Fruit fly (Drosophila melanogaster) whole organism, embryonic: ENCODE results near the gene CG10031.

ENCODE experiments used
- Atf-2 ChIP-seq: fragments of 200-800 bp; sonication (Bioruptor generic); optimal IDR thresholded peaks from 2 replicates; lab custom pipeline; 2016; ENCODE audit warnings: missing biosample characterization, missing genetic modification characterization
- BEAF-32 ChIP-seq: fragments of 200-800 bp; sonication (Bioruptor generic); optimal IDR thresholded peaks from 3 replicates; lab custom pipeline; 2017; ENCODE audit warnings: missing biosample characterization, missing genetic modification characterization, mild to moderate bottlenecking, moderate library complexity, missing genetic modification reagents
- BtbVII ChIP-seq: fragments of 200-800 bp; sonication (Bioruptor generic); optimal IDR thresholded peaks from 3 replicates; lab custom pipeline; 2017; ENCODE audit warnings: missing biosample characterization, mild to moderate bottlenecking, missing genetic modification characterization
- Bteb2 ChIP-seq: fragments of 200-800 bp; sonication (Bioruptor generic); optimal IDR thresholded peaks from 2 replicates; lab custom pipeline; 2016; ENCODE audit warnings: missing biosample characterization, missing genetic modification characterization
- CG10543 ChIP-seq: fragments of 200-800 bp; sonication (Bioruptor generic); optimal IDR thresholded peaks from 3 replicates; lab custom pipeline; 2017; ENCODE audit warnings: missing biosample characterization, mild to moderate bottlenecking, missing genetic modification characterization, moderate library complexity
- CG1233 ChIP-seq: fragments of 200-800 bp; sonication (Bioruptor generic); optimal IDR thresholded peaks from 4 replicates; lab custom pipeline; 2018; ENCODE audit warnings: missing biosample characterization, mild to moderate bottlenecking, missing genetic modification characterization
- CG13894 ChIP-seq: fragments of 200-800 bp; sonication (Bioruptor generic); optimal IDR thresholded peaks from 3 replicates; lab custom pipeline; 2018; ENCODE audit warnings: missing biosample characterization, mild to moderate bottlenecking, missing genetic modification characterization, moderate library complexity
- CG15479 ChIP-seq: fragments of 200-800 bp; sonication (Bioruptor generic); optimal IDR thresholded peaks from 3 replicates; lab custom pipeline; 2019; ENCODE audit warnings: missing biosample characterization, mild to moderate bottlenecking, missing genetic modification characterization, moderate library complexity
- CG15601 ChIP-seq: fragments of 200-800 bp; sonication (Bioruptor generic); optimal IDR thresholded peaks from 3 replicates; lab custom pipeline; 2019; ENCODE audit warnings: missing biosample characterization, mild to moderate bottlenecking, missing genetic modification characterization, moderate library complexity
- CG1602 ChIP-seq: fragments of 200-800 bp; sonication (Bioruptor generic); optimal IDR thresholded peaks from 3 replicates; lab custom pipeline; 2016; ENCODE audit warnings: missing biosample characterization, missing genetic modification characterization
- CG2202 ChIP-seq: fragments of 200-800 bp; sonication (Bioruptor generic); optimal IDR thresholded peaks from 2 replicates; lab custom pipeline; 2018; ENCODE audit warnings: missing biosample characterization, mild to moderate bottlenecking, missing genetic modification characterization
- CG2875 ChIP-seq: fragments of 200-800 bp; sonication (Bioruptor generic); optimal IDR thresholded peaks from 2 replicates; lab custom pipeline; 2017; ENCODE audit warnings: missing biosample characterization, mild to moderate bottlenecking, missing genetic modification characterization, missing genetic modification reagents
- CG3065 ChIP-seq: fragments of 200-800 bp; sonication (Bioruptor generic); optimal IDR thresholded peaks from 2 replicates; lab custom pipeline; 2016; ENCODE audit warnings: missing biosample characterization, missing genetic modification characterization
- CG32767 ChIP-seq: fragments of 200-800 bp; sonication (Bioruptor generic); IDR thresholded peaks from 2 replicates; pipeline ENCODE4 v1.3.6; 2022; ENCODE audit warnings: missing biosample characterization, missing genetic modification characterization
- CG4707 ChIP-seq: fragments of 200-800 bp; sonication (Bioruptor generic); optimal IDR thresholded peaks from 2 replicates; lab custom pipeline; 2018; ENCODE audit warnings: missing biosample characterization, mild to moderate bottlenecking, missing genetic modification characterization, moderate library complexity
- CG6175 ChIP-seq: fragments of 200-800 bp; sonication (Bioruptor generic); IDR thresholded peaks from 3 replicates; pipeline ENCODE4 v1.3.6; 2022; ENCODE audit warnings: missing biosample characterization, missing genetic modification characterization
- CG6765 ChIP-seq: fragments of 200-800 bp; sonication (Bioruptor generic); optimal IDR thresholded peaks from 3 replicates; lab custom pipeline; 2017; ENCODE audit warnings: missing biosample characterization, mild to moderate bottlenecking, missing genetic modification characterization
- CG7556 ChIP-seq: fragments of 200-800 bp; sonication (Bioruptor generic); optimal IDR thresholded peaks from 2 replicates; lab custom pipeline; 2017; ENCODE audit warnings: missing biosample characterization, mild to moderate bottlenecking, missing genetic modification characterization
- CG7839 ChIP-seq: fragments of 200-800 bp; sonication (Bioruptor generic); optimal IDR thresholded peaks from 3 replicates; lab custom pipeline; 2018; ENCODE audit warnings: missing biosample characterization, mild to moderate bottlenecking, missing genetic modification characterization, moderate library complexity
- CG9609 ChIP-seq: fragments of 200-800 bp; sonication (Bioruptor generic); optimal IDR thresholded peaks from 3 replicates; lab custom pipeline; 2016; ENCODE audit warnings: missing biosample characterization, missing genetic modification characterization
- Dbx ChIP-seq: fragments of 200-800 bp; sonication (Bioruptor generic); IDR thresholded peaks from 3 replicates; pipeline ENCODE4 v1.3.6; 2022; ENCODE audit warnings: missing biosample characterization, missing genetic modification characterization
- E2f1 ChIP-seq: fragments of 200-800 bp; sonication (Bioruptor generic); IDR thresholded peaks from 2 replicates; pipeline ENCODE4 v1.3.6; 2022; ENCODE audit warnings: missing biosample characterization, missing genetic modification characterization
- E2f2 ChIP-seq: fragments of 200-800 bp; sonication (Bioruptor generic); IDR thresholded peaks from 2 replicates; pipeline ENCODE4 v1.3.6; 2022; ENCODE audit warnings: missing biosample characterization, missing genetic modification characterization
- Eip74EF ChIP-seq, 2 experiments: fragments of 200-800 bp in 1 of 2; fragments of >200 bp in 1 of 2; sonication (Bioruptor generic) in 1 of 2; optimal IDR thresholded peaks; 2 replicates each; lab custom pipeline; 2017 to 2019; ENCODE audit warnings: missing biosample characterization in 2 of 2, missing genetic modification characterization in 2 of 2, mild to moderate bottlenecking in 1 of 2, moderate library complexity in 1 of 2
- Fer1 ChIP-seq: fragments of 200-800 bp; sonication (Bioruptor generic); optimal IDR thresholded peaks from 2 replicates; lab custom pipeline; 2017; ENCODE audit warnings: missing biosample characterization, mild to moderate bottlenecking, missing genetic modification characterization
- Gsc ChIP-seq: fragments of 200-800 bp; sonication (Bioruptor generic); IDR thresholded peaks from 2 replicates; pipeline ENCODE4 v1.3.6; 2022; ENCODE audit warnings: missing biosample characterization, missing genetic modification characterization
- HmgZ ChIP-seq: fragments of 200-800 bp; sonication (Bioruptor generic); optimal IDR thresholded peaks from 2 replicates; lab custom pipeline; 2018; ENCODE audit warnings: missing biosample characterization, mild to moderate bottlenecking, missing genetic modification characterization
- Mes4 ChIP-seq: fragments of 200-800 bp; sonication (Bioruptor generic); optimal IDR thresholded peaks from 2 replicates; lab custom pipeline; 2016; ENCODE audit warnings: missing biosample characterization, missing genetic modification characterization
- Neu2 ChIP-seq: fragments of 200-800 bp; sonication (Bioruptor generic); optimal IDR thresholded peaks from 3 replicates; lab custom pipeline; 2016; ENCODE audit warnings: missing biosample characterization, missing genetic modification characterization, borderline replicate concordance
- Sox102F ChIP-seq: fragments of 200-800 bp; sonication (Bioruptor generic); optimal IDR thresholded peaks from 2 replicates; lab custom pipeline; 2018; ENCODE audit warnings: missing biosample characterization, mild to moderate bottlenecking, missing genetic modification characterization, moderate library complexity
- Trl ChIP-seq, 3 experiments: fragments of >200 bp in 2 of 3; fragments of 200-800 bp in 1 of 3; sonication (Bioruptor generic) in 1 of 3; optimal IDR thresholded peaks; 2 replicates in 1 of 3; 3 replicates in 2 of 3; lab custom pipeline; 2016 to 2017; ENCODE audit warnings: missing biosample characterization in 1 of 3, missing genetic modification characterization in 1 of 3
- YL-1 ChIP-seq: fragments of 200-800 bp; sonication (Bioruptor generic); optimal IDR thresholded peaks from 3 replicates; lab custom pipeline; 2017; ENCODE audit warnings: missing biosample characterization, mild to moderate bottlenecking, missing genetic modification characterization
- bbx ChIP-seq: fragments of 200-800 bp; sonication (Bioruptor generic); IDR thresholded peaks from 2 replicates; pipeline ENCODE4 v1.3.6; 2022; ENCODE audit warnings: missing biosample characterization, missing genetic modification characterization; ENCODE audit not compliant: partially characterized antibody
- cad ChIP-seq: fragments of >200 bp; optimal IDR thresholded peaks from 2 replicates; lab custom pipeline; 2017; ENCODE audit warnings: missing biosample characterization, missing genetic modification characterization
- chm ChIP-seq: fragments of 200-800 bp; sonication (Bioruptor generic); IDR thresholded peaks from 2 replicates; pipeline ENCODE4 v1.3.6; 2022; ENCODE audit warnings: missing biosample characterization, missing genetic modification characterization
- disco-r ChIP-seq: fragments of 200-800 bp; sonication (Bioruptor generic); optimal IDR thresholded peaks from 2 replicates; lab custom pipeline; 2016; ENCODE audit warnings: missing biosample characterization, missing genetic modification characterization
- dm ChIP-seq: fragments of 200-800 bp; sonication (Bioruptor generic); optimal IDR thresholded peaks from 3 replicates; lab custom pipeline; 2016; ENCODE audit warnings: missing biosample characterization, missing genetic modification characterization
- dpn ChIP-seq, 2 experiments: fragments of 200-800 bp; sonication (Bioruptor generic); optimal IDR thresholded peaks; 3 replicates each; lab custom pipeline; 2016; ENCODE audit warnings: missing biosample characterization in 2 of 2, missing genetic modification characterization in 2 of 2
- eve ChIP-seq, 2 experiments: fragments of >200 bp; optimal IDR thresholded peaks; 2 replicates each; lab custom pipeline; 2017; ENCODE audit warnings: missing biosample characterization in 2 of 2, missing genetic modification characterization in 2 of 2
- ewg ChIP-seq: fragments of 200-800 bp; sonication (Bioruptor generic); optimal IDR thresholded peaks from 3 replicates; lab custom pipeline; 2017; ENCODE audit warnings: mild to moderate bottlenecking, missing biosample characterization, missing genetic modification reagents, missing genetic modification characterization
- fd102C ChIP-seq: fragments of 200-800 bp; sonication (Bioruptor generic); optimal IDR thresholded peaks from 2 replicates; lab custom pipeline; 2018; ENCODE audit warnings: missing biosample characterization, mild to moderate bottlenecking, missing genetic modification characterization, moderate library complexity
- grn ChIP-seq: fragments of 200-800 bp; sonication (Bioruptor generic); optimal IDR thresholded peaks from 3 replicates; lab custom pipeline; 2017; ENCODE audit warnings: missing biosample characterization, missing genetic modification characterization
- gsb-n ChIP-seq: fragments of 200-800 bp; sonication (Bioruptor generic); optimal IDR thresholded peaks from 3 replicates; lab custom pipeline; 2018; ENCODE audit warnings: missing biosample characterization, mild to moderate bottlenecking, missing genetic modification characterization
- lilli ChIP-seq: fragments of 200-800 bp; sonication (Bioruptor generic); optimal IDR thresholded peaks from 3 replicates; lab custom pipeline; 2016; ENCODE audit warnings: missing biosample characterization, missing genetic modification characterization
- nmo ChIP-seq: fragments of 200-800 bp; sonication (Bioruptor generic); optimal IDR thresholded peaks from 2 replicates; lab custom pipeline; 2018; ENCODE audit warnings: missing biosample characterization, mild to moderate bottlenecking, missing genetic modification characterization, moderate library complexity
- pum ChIP-seq: fragments of 200-800 bp; sonication (Bioruptor generic); optimal IDR thresholded peaks from 2 replicates; lab custom pipeline; 2016; ENCODE audit warnings: missing biosample characterization, missing genetic modification characterization
- slou ChIP-seq: fragments of 200-800 bp; sonication (Bioruptor generic); optimal IDR thresholded peaks from 3 replicates; lab custom pipeline; 2016; ENCODE audit warnings: missing biosample characterization, missing genetic modification characterization
- sqz ChIP-seq: fragments of 200-800 bp; sonication (Bioruptor generic); optimal IDR thresholded peaks from 3 replicates; lab custom pipeline; 2018; ENCODE audit warnings: missing biosample characterization, mild to moderate bottlenecking, missing genetic modification characterization
- stwl ChIP-seq: fragments of 200-800 bp; sonication (Bioruptor generic); optimal IDR thresholded peaks from 3 replicates; lab custom pipeline; 2018; ENCODE audit warnings: missing biosample characterization, mild to moderate bottlenecking, missing genetic modification characterization, moderate library complexity
- tll ChIP-seq, 2 experiments: fragments of 200-800 bp in 1 of 2; fragments of >200 bp in 1 of 2; sonication (Bioruptor generic) in 1 of 2; optimal IDR thresholded peaks; 2 replicates each; lab custom pipeline; 2017 to 2019; ENCODE audit warnings: missing biosample characterization in 2 of 2, missing genetic modification characterization in 2 of 2, mild to moderate bottlenecking in 1 of 2, moderate library complexity in 1 of 2
- zfh1 ChIP-seq: fragments of 200-800 bp; sonication (Bioruptor generic); IDR thresholded peaks from 3 replicates; pipeline ENCODE4 v1.3.6; 2022; ENCODE audit warnings: missing biosample characterization, missing genetic modification characterization

CG10031 gene

DNA sequence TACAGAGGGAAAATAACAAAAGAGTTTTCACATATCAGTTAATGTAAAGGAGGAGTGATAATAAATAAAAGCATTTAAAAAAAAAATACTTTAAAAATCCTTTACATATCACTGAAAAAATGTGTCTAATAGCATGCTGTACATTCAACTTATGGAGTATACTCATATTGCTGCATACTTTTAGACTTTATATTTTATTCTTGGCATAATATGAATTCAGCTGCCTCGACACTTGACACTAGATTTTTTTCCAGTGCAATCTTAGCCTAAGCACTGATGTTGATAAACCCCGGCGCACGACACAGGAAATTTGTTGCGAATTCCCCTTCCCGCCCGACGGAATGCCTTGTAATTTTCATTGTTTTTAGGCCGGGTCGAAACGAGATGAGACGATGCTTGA, 41.6 kb upstream of the CG10031 start (continued):
- TF ChIP-seq eve (GFP tag; optimal IDR thresholded peaks at IDR 0.05; lab: Kevin White, UChicago), result no peak
- TF ChIP-seq ewg (GFP tag; lab: Kevin White, UChicago), result no peak
- no peak for TF ChIP-seq Trl (optimal IDR thresholded peaks at IDR 0.05; lab: Kevin White, UChicago)
- no peak for TF ChIP-seq Trl (GFP tag; optimal IDR thresholded peaks at IDR 0.05; lab: Kevin White, UChicago)
- no peak for TF ChIP-seq E2f2
- no peak for TF ChIP-seq BtbVII (GFP tag; lab: Kevin White, UChicago)
- peak; percentile 39 for TF ChIP-seq Fer1
- TF ChIP-seq CG7556 (GFP tag; lab: Kevin White, UChicago), result peak; percentile 35
- TF ChIP-seq CG6175, result no peak
- TF ChIP-seq CG32767 (GFP tag; lab: Robert Waterston, UW), result no peak
- no peak for TF ChIP-seq grn (GFP tag; lab: Kevin White, UChicago)
- no peak for TF ChIP-seq Bteb2
- peak in 1 of 2 experiments; percentile 14 for TF ChIP-seq dpn (GFP tag; optimal IDR thresholded peaks at IDR 0.05; lab: Kevin White, UChicago)
- TF ChIP-seq CG2875 (GFP tag; lab: Kevin White, UChicago), result no peak
- no peak for TF ChIP-seq bbx (GFP tag; lab: Robert Waterston, UW)
- TF ChIP-seq Neu2 (GFP tag; lab: Kevin White, UChicago), result no peak
- TF ChIP-seq CG9609 (GFP tag; lab: Kevin White, UChicago), result no peak
- peak; percentile 9 for TF ChIP-seq lilli (GFP tag; lab: Kevin White, UChicago)
- TF ChIP-seq CG15479 (GFP tag; lab: Kevin White, UChicago), result no peak
- no peak for TF ChIP-seq nmo
- TF ChIP-seq E2f1 (GFP tag; lab: Robert Waterston, UW), result no peak
- TF ChIP-seq CG1602 (GFP tag; lab: Kevin White, UChicago), result no peak
- peak; percentile 46 for TF ChIP-seq CG7839 (tag; lab: Kevin White, UChicago)
- no peak for TF ChIP-seq CG10543 (GFP tag; lab: Kevin White, UChicago)
- no peak for TF ChIP-seq Atf-2
- no peak for TF ChIP-seq CG4707
- TF ChIP-seq cad (GFP tag; lab: Kevin White, UChicago), result no peak
- no peak for TF ChIP-seq disco-r (GFP tag; lab: Kevin White, UChicago)
- no peak for TF ChIP-seq zfh1 (GFP tag; lab: Robert Waterston, UW)
- peak; percentile 29 for TF ChIP-seq Sox102F (GFP tag; lab: Kevin White, UChicago)
- TF ChIP-seq Dbx (GFP tag; lab: Robert Waterston, UW), result no peak
- TF ChIP-seq HmgZ (tag; lab: Kevin White, UChicago), result no peak
- TF ChIP-seq CG1233 (GFP tag; lab: Kevin White, UChicago), result no peak
- TF ChIP-seq Gsc, result no peak
- TF ChIP-seq CG6765 (GFP tag; lab: Kevin White, UChicago), result no peak
- TF ChIP-seq sqz (GFP tag; lab: Kevin White, UChicago), result no peak
- TF ChIP-seq chm (GFP tag; lab: Robert Waterston, UW), result no peak
- TF ChIP-seq tll (GFP tag; optimal IDR thresholded peaks at IDR 0.05; lab: Kevin White, UChicago), result no peak
- TF ChIP-seq fd102C (GFP tag; lab: Kevin White, UChicago), result no peak
- TF ChIP-seq CG3065 (GFP tag; lab: Kevin White, UChicago), result no peak
- TF ChIP-seq dm, result no peak
- TF ChIP-seq stwl, result peak; percentile 3
- no peak for TF ChIP-seq pum
- TF ChIP-seq CG2202 (tag; lab: Kevin White, UChicago), result no peak
- no peak for TF ChIP-seq CG15601 (tag; lab: Kevin White, UChicago)
- TF ChIP-seq slou (GFP tag; lab: Kevin White, UChicago), result peak; percentile 3
- no peak for TF ChIP-seq BEAF-32 (GFP tag; lab: Kevin White, UChicago)
- TF ChIP-seq gsb-n (tag; lab: Kevin White, UChicago), result no peak
- TF ChIP-seq CG13894 (tag; lab: Kevin White, UChicago), result no peak
- no peak for TF ChIP-seq Mes4
- TF ChIP-seq YL-1 (GFP tag; lab: Kevin White, UChicago), result no peak
- no peak for TF ChIP-seq Eip74EF (GFP tag; optimal IDR thresholded peaks at IDR 0.05; lab: Kevin White, UChicago)
